Worm (Caenorhabditis elegans) whole organism, L1 larva: ENCODE measurements around the gene bas-1.

Source experiments
- aly-2 ChIP-seq: fragments of 150-350 bp; optimal IDR thresholded peaks from 2 replicates; lab custom pipeline; 2014; ENCODE audit warnings: missing biosample characterization, missing genetic modification characterization
- dpl-1 ChIP-seq, 3 experiments: fragments of 150-350 bp in 2 of 3; sonication (generic microtip) in 1 of 3; optimal IDR thresholded peaks; 2 replicates each; lab custom pipeline; 2014 to 2017; ENCODE audit warnings: missing biosample characterization in 3 of 3, missing genetic modification characterization in 3 of 3, missing genetic modification reagents in 3 of 3
- fkh-10 ChIP-seq: sonication (generic microtip); optimal IDR thresholded peaks from 2 replicates; lab custom pipeline; 2017; ENCODE audit warnings: missing biosample characterization, missing genetic modification reagents, missing genetic modification characterization
- jun-1 ChIP-seq: fragments of 150-350 bp; optimal IDR thresholded peaks from 2 replicates; lab custom pipeline; 2014; ENCODE audit warnings: missing biosample characterization, missing genetic modification reagents, missing genetic modification characterization
- lin-15B ChIP-seq: fragments of 150-350 bp; sonication (generic microtip); optimal IDR thresholded peaks from 3 replicates; lab custom pipeline; 2014; ENCODE audit warnings: missing biosample characterization, missing genetic modification characterization
- lsy-2 ChIP-seq, 2 experiments: fragments of 150-350 bp; optimal IDR thresholded peaks; 2 replicates each; lab custom pipeline; 2014; ENCODE audit warnings: missing biosample characterization in 2 of 2, missing genetic modification characterization in 2 of 2
- mdl-1 ChIP-seq, 2 experiments: fragments of 150-350 bp; optimal IDR thresholded peaks; 2 replicates each; lab custom pipeline; 2014 to 2017; ENCODE audit warnings: missing biosample characterization in 2 of 2, missing genetic modification characterization in 2 of 2, inconsistent platforms in 1 of 2
- pag-3 ChIP-seq: sonication (generic microtip); optimal IDR thresholded peaks from 2 replicates; lab custom pipeline; 2017; ENCODE audit warnings: missing genetic modification characterization, mild to moderate bottlenecking, missing compliant biosample characterization, antibody characterized with exemption, borderline replicate concordance; ENCODE audit not compliant: insufficient read depth
- rnt-1 ChIP-seq: sonication (generic microtip); optimal IDR thresholded peaks from 2 replicates; lab custom pipeline; 2016; ENCODE audit warnings: mild to moderate bottlenecking, missing genetic modification characterization, moderate library complexity, missing compliant biosample characterization
- skn-1 ChIP-seq: fragments of 150-350 bp; optimal IDR thresholded peaks from 2 replicates; lab custom pipeline; 2014; ENCODE audit warnings: missing biosample characterization, missing genetic modification characterization
- snpc-4 ChIP-seq: fragments of 150-350 bp; optimal IDR thresholded peaks from 2 replicates; lab custom pipeline; 2014; ENCODE audit warnings: missing biosample characterization, missing genetic modification characterization
- ztf-4 ChIP-seq: fragments of 150-350 bp; optimal IDR thresholded peaks from 2 replicates; lab custom pipeline; 2014; ENCODE audit warnings: missing biosample characterization, missing genetic modification characterization

- TF ChIP-seq skn-1 (tag; lab: Kevin White, UChicago) (no peak), aly-2 (no peak), snpc-4 (tag; lab: Kevin White, UChicago) (no peak), ztf-4 (tag; lab: Kevin White, UChicago) (no peak), lin-15B (no peak), fkh-10 (GFP tag; lab: Kevin White, UChicago) (no peak), pag-3 (tag; lab: Kevin White, UChicago) (no peak), dpl-1 (GFP tag; optimal IDR thresholded peaks at IDR 0.05; lab: Kevin White, UChicago) (no peak), rnt-1 (tag; lab: Kevin White, UChicago) (no peak), mdl-1 (tag; optimal IDR thresholded peaks at IDR 0.05; lab: Kevin White, UChicago) (no peak), lsy-2 (tag; optimal IDR thresholded peaks at IDR 0.05; lab: Kevin White, UChicago) (no peak), jun-1 (no peak)
Observed at ce11 chrIII:5599958-5600357, 12.1 kb upstream of the bas-1 start, which contains the start of gene wdr-37.
